Fruit fly (Drosophila melanogaster) whole organism, adult: ENCODE data around the gene CG31954.
A peak's percentile ranks its signal among the peaks of the same experiment; 100 is the strongest.

Source experiments
- CG11617 ChIP-seq: fragments of 200-800 bp; sonication (Bioruptor generic); optimal IDR thresholded peaks from 2 replicates; lab custom pipeline; 2017; ENCODE audit warnings: mild to moderate bottlenecking, missing biosample characterization, missing genetic modification reagents, missing genetic modification characterization
- CG12768 ChIP-seq: fragments of 200-800 bp; sonication (Bioruptor generic); optimal IDR thresholded peaks from 2 replicates; lab custom pipeline; 2017; ENCODE audit warnings: missing biosample characterization, missing genetic modification characterization, mild to moderate bottlenecking, moderate library complexity, missing genetic modification reagents
- CG14711 ChIP-seq: fragments of 200-800 bp; sonication (Bioruptor generic); optimal IDR thresholded peaks from 2 replicates; lab custom pipeline; 2018; ENCODE audit warnings: missing biosample characterization, mild to moderate bottlenecking, missing genetic modification characterization, moderate library complexity
- CG5204 ChIP-seq: fragments of 200-800 bp; sonication (Bioruptor generic); optimal IDR thresholded peaks from 2 replicates; lab custom pipeline; 2016; ENCODE audit warnings: missing biosample characterization, missing genetic modification characterization
- CG7045 ChIP-seq: fragments of 200-800 bp; sonication (Bioruptor generic); optimal IDR thresholded peaks from 2 replicates; lab custom pipeline; 2017; ENCODE audit warnings: missing biosample characterization, mild to moderate bottlenecking, missing genetic modification characterization
- CG7101 ChIP-seq: fragments of 200-800 bp; sonication (Bioruptor generic); optimal IDR thresholded peaks from 2 replicates; lab custom pipeline; 2018; ENCODE audit warnings: missing biosample characterization, mild to moderate bottlenecking, missing genetic modification characterization, moderate library complexity
- Clk ChIP-seq: fragments of 200-800 bp; sonication (Bioruptor generic); optimal IDR thresholded peaks from 2 replicates; lab custom pipeline; 2017; ENCODE audit warnings: missing biosample characterization, missing genetic modification characterization
- Crg-1 ChIP-seq: fragments of 200-800 bp; sonication (Bioruptor generic); optimal IDR thresholded peaks from 2 replicates; lab custom pipeline; 2016; ENCODE audit warnings: missing biosample characterization, missing genetic modification characterization
- Mnt ChIP-seq: fragments of 200-800 bp; sonication (Bioruptor generic); optimal IDR thresholded peaks from 2 replicates; lab custom pipeline; 2016; ENCODE audit warnings: missing biosample characterization, mild to moderate bottlenecking, missing genetic modification characterization
- bab1 ChIP-seq: fragments of 200-800 bp; sonication (Bioruptor generic); optimal IDR thresholded peaks from 3 replicates; lab custom pipeline; 2019; ENCODE audit warnings: missing biosample characterization, mild to moderate bottlenecking, missing genetic modification characterization, moderate library complexity
- kay ChIP-seq: fragments of 200-800 bp; sonication (Bioruptor generic); peaks from one replicate; lab custom pipeline; 2016; ENCODE audit warnings: missing biosample characterization, missing genetic modification characterization, borderline replicate concordance
- ovo ChIP-seq: fragments of 200-800 bp; sonication (Bioruptor generic); optimal IDR thresholded peaks from 2 replicates; lab custom pipeline; 2016; ENCODE audit warnings: missing biosample characterization, missing genetic modification characterization
- toe ChIP-seq: fragments of 200-800 bp; sonication (Bioruptor generic); optimal IDR thresholded peaks from 2 replicates; lab custom pipeline; 2016; ENCODE audit warnings: missing biosample characterization, missing genetic modification characterization

dm6 chr2L:3476399-3477056, 33.4 kb downstream of the CG31954 start:
- TF ChIP-seq bab1 (GFP tag; lab: Kevin White, UChicago): no peak
- no peak for TF ChIP-seq CG5204 (GFP tag; lab: Kevin White, UChicago)
- TF ChIP-seq CG7045 (GFP tag; lab: Kevin White, UChicago): no peak
- no peak for TF ChIP-seq toe
- TF ChIP-seq kay (GFP tag; lab: Kevin White, UChicago): no peak
- TF ChIP-seq Crg-1: no peak
- peak; percentile 19 for TF ChIP-seq Mnt (GFP tag; lab: Kevin White, UChicago)
- no peak for TF ChIP-seq CG11617 (GFP tag; lab: Kevin White, UChicago)
- no peak for TF ChIP-seq Clk
- no peak for TF ChIP-seq CG14711 (tag; lab: Kevin White, UChicago)
- no peak for TF ChIP-seq CG12768 (GFP tag; lab: Kevin White, UChicago)
- TF ChIP-seq CG7101 (tag; lab: Kevin White, UChicago): no peak
- no peak for TF ChIP-seq ovo
